Fruit fly (Drosophila melanogaster): ENCODE results near the gene cact.

The cact gene

dm6 chr2L:16272730-16273129, 53.3 kb downstream of the cact start (continued):
- TF ChIP-seq pzg (GFP tag; optimal IDR thresholded peaks at IDR 0.05) (no peak), ara (GFP tag; IDR thresholded peaks at IDR 0.05) (no peak), hbn (GFP tag; IDR thresholded peaks at IDR 0.05; ENCODE audit: partially characterized antibody) (no peak), z (GFP tag; IDR thresholded peaks at IDR 0.05) (no peak), CG2199 (GFP tag; IDR thresholded peaks at IDR 0.05) (no peak), CG15601 (tag; optimal IDR thresholded peaks at IDR 0.05) (peak; percentile 64), ham (GFP tag; IDR thresholded peaks at IDR 0.05) (no peak), CG3163 (GFP tag; optimal IDR thresholded peaks at IDR 0.05) (no peak), trem (tag; optimal IDR thresholded peaks at IDR 0.05) (no peak), B-H1 (GFP tag; IDR thresholded peaks at IDR 0.05) (no peak; the same call in 2 of the 3 replicates), Kr (GFP tag; optimal IDR thresholded peaks at IDR 0.05) (no peak), NC2β (GFP tag; optimal IDR thresholded peaks at IDR 0.05) (no peak), luna (GFP tag; optimal IDR thresholded peaks at IDR 0.05) (no peak), nerfin-1 (tag; optimal IDR thresholded peaks at IDR 0.05) (peak; percentile 2), Pdp1 (GFP tag; optimal IDR thresholded peaks at IDR 0.05) (peak in 1 of 2 experiments; percentile 30), CG12659 (GFP tag; optimal IDR thresholded peaks at IDR 0.05) (peak; percentile 9), bowl (GFP tag; IDR thresholded peaks at IDR 0.05) (no peak), CrebB (tag; optimal IDR thresholded peaks at IDR 0.05) (peak; percentile 26), jing (GFP tag; optimal IDR thresholded peaks at IDR 0.05) (no peak), corto (GFP tag; optimal IDR thresholded peaks at IDR 0.05) (no peak), zen (tag; optimal IDR thresholded peaks at IDR 0.05) (no peak), CG1233 (GFP tag; optimal IDR thresholded peaks at IDR 0.05) (peak; percentile 34), Six4 (GFP tag; optimal IDR thresholded peaks at IDR 0.05) (no peak), CG13123 (GFP tag; optimal IDR thresholded peaks at IDR 0.05) (no peak), az2 (GFP tag; optimal IDR thresholded peaks at IDR 0.05) (no peak), CG8924 (tag; optimal IDR thresholded peaks at IDR 0.05) (peak; percentile 36), CG6689 (GFP tag; IDR thresholded peaks at IDR 0.05) (no peak), CG4730 (GFP tag; IDR thresholded peaks at IDR 0.05) (no peak), vnd (GFP tag; IDR thresholded peaks at IDR 0.05; ENCODE audit: partially characterized antibody) (no peak), Side (GFP tag; optimal IDR thresholded peaks at IDR 0.05) (no peak), peb (GFP tag; IDR thresholded peaks at IDR 0.05) (no peak), fd102C (GFP tag; optimal IDR thresholded peaks at IDR 0.05) (no peak), CG3065 (GFP tag; optimal IDR thresholded peaks at IDR 0.05) (no peak), Ets97D (GFP tag; optimal IDR thresholded peaks at IDR 0.05) (no peak), CG15696 (tag; optimal IDR thresholded peaks at IDR 0.05) (no peak), crc (GFP tag; optimal IDR thresholded peaks at IDR 0.05) (no peak), stwl (tag; optimal IDR thresholded peaks at IDR 0.05) (no peak), Med (GFP tag) (peak; percentile 83), nau (GFP tag; optimal IDR thresholded peaks at IDR 0.05) (peak; percentile 75), Hmx (GFP tag; optimal IDR thresholded peaks at IDR 0.05) (no peak), Atf6 (GFP tag; IDR thresholded peaks at IDR 0.05) (peak; percentile 39; the same call in 1 of the 2 replicates), Sox100B (GFP tag; optimal IDR thresholded peaks at IDR 0.05) (peak; percentile 1), Adf1 (GFP tag; IDR thresholded peaks at IDR 0.05) (peak; percentile 41; the same call in 1 of the 2 replicates), CG30403 (GFP tag; optimal IDR thresholded peaks at IDR 0.05) (no peak), NFAT (GFP tag; IDR thresholded peaks at IDR 0.05) (no peak), gcm2 (GFP tag; optimal IDR thresholded peaks at IDR 0.05) (no peak), CG16813 (GFP tag; IDR thresholded peaks at IDR 0.05; ENCODE audit: partially characterized antibody) (no peak), hkb (optimal IDR thresholded peaks at IDR 0.05) (no peak), hkb (GFP tag; IDR thresholded peaks at IDR 0.05) (no peak), CG11695 (GFP tag; IDR thresholded peaks at IDR 0.05) (no peak), CG30020 (tag; optimal IDR thresholded peaks at IDR 0.05) (no peak), Xbp1 (GFP tag; optimal IDR thresholded peaks at IDR 0.05) (no peak)

Data from whole organism, embryonic.